Worm (Caenorhabditis elegans) whole organism, dauer: ENCODE data around the gene ZK488.5.

Source experiments
- unc-62 ChIP-seq: sonication (generic microtip); optimal IDR thresholded peaks from 2 replicates; lab custom pipeline; 2017; ENCODE audit warnings: missing biosample characterization, missing genetic modification reagents, missing genetic modification characterization

Gene ZK488.5

ce11 chrV:628527-628926, 35.5 kb downstream of the ZK488.5 start, which contains the start of gene F48G7.9:
F48G7.9 (minus strand) TSS chrV:628627.
- no peak for TF ChIP-seq unc-62 (GFP tag; lab: Kevin White, UChicago)

ce11 chrV:631832-632231, 38.8 kb downstream of the ZK488.5 start:
- TF ChIP-seq unc-62 (GFP tag; lab: Kevin White, UChicago): no peak

DNA sequence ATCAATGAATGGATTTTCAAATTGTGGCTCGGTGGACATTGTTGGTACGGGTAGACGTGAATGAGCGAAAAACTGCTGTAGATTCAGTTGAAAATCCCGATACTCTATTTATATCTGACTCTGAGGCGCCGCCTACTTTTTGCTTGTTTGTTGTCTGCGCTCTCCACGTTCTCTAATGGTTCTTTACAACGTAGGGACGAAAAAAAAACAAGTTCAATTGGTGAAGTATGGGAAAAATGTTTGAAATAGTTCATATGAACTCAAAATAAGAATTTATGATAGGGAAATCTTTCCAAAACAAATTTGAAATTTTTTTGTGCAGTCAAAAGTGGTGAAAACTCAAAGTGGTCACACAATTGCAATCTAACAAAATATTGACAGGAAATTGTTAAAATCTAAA, 41.8 kb downstream of the ZK488.5 start, which contains the start of gene F48G7.10:
F48G7.10 (minus strand) TSS at position 101 of the 400 bp plus-strand sequence.
- TF ChIP-seq unc-62 (GFP tag; lab: Kevin White, UChicago): no peak

DNA sequence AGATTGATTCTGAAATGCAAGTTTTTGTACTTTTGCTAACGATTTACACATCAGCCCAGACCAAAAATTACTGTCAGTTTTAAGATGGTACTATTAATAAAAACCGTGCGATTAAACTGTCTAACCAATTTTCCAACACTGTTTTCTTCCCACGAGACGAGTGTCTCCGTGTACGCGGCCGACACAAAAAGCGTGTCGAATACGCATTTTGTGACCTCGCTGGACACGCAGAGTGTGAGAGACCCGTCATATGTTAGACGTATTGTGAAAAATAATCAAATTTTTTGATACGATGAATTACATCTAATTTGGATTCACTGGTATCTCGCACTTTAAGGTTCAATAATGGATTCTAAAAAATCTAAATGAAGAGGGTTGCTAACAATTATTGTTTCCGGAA, 42.6 kb downstream of the ZK488.5 start:
- TF ChIP-seq unc-62 (GFP tag; lab: Kevin White, UChicago): no peak

DNA sequence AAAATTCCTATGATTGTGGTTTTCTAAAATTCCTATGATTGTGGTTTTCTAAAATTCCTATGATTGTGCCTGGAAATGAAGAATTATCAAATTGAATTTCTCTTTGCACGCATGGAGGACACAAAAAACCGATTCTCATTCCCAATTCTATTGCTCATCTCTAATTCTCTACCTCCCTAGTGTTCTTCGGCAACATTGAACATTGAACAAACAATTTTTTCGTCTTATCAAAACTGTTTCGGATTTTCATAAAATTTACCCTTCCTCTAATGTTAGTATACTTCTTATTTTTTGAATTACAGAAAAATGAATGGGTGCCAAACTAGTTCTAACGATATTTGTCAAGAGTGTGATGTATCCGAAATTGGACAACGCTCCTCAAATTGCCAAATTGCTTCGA, 43.2 kb downstream of the ZK488.5 start, which contains the start of gene pals-31:
pals-31 (plus strand) TSS at position 301 of the 400 bp plus-strand sequence.
- no peak for TF ChIP-seq unc-62 (GFP tag; lab: Kevin White, UChicago)

- no peak for TF ChIP-seq unc-62 (GFP tag; lab: Kevin White, UChicago)
These were observed 45.3 kb downstream of the ZK488.5 start, which contains the start of gene srj-37 for ce11 chrV:638328-638727. srj-37 (plus strand) TSS chrV:638628.

DNA sequence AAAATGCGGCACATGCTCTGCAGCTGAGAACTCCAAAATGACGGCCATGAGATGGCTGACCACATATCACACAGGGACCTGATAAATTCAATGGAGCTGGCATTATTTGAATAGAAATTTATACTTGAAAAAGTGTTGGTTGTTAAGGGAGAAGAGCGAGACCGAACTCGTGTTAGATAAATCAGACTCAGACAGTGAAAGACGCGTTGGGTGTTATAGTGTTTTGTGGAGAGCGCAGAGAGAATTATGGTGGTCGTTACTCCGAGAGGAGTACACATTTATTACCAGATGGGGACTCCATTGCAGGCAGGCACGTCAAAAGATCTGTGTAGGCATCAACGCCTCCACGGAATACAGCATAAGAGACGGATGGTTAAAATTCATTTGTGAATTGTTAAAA, 49.7 kb downstream of the ZK488.5 start, which contains the start of gene nhr-190:
nhr-190 (minus strand) TSS at position 175 of the 400 bp plus-strand sequence.
- TF ChIP-seq unc-62 (GFP tag; lab: Kevin White, UChicago): no peak
